Worm (Caenorhabditis elegans) whole organism, L4 larva: ENCODE measurements around the gene C18E9.5.

Experiments
- F37D6.2 ChIP-seq: sonication (generic microtip); optimal IDR thresholded peaks from 2 replicates; lab custom pipeline; 2016; ENCODE audit warnings: mild to moderate bottlenecking, missing genetic modification characterization, missing compliant biosample characterization
- F49E8.2 ChIP-seq: sonication (generic microtip); optimal IDR thresholded peaks from 2 replicates; lab custom pipeline; 2016; ENCODE audit warnings: missing compliant biosample characterization, mild to moderate bottlenecking, missing genetic modification characterization, borderline replicate concordance
- Y48G9A.11 ChIP-seq: fragments of 200-800 bp; sonication (Bioruptor generic); IDR thresholded peaks from 2 replicates; pipeline ENCODE4 v1.3.6; 2022; ENCODE audit warnings: missing genetic modification reagents, missing genetic modification characterization, missing compliant biosample characterization
- ama-1 ChIP-seq: fragments of 150-350 bp; optimal IDR thresholded peaks from 2 replicates; lab custom pipeline; 2014; ENCODE audit warnings: inconsistent platforms, mixed read lengths
- ceh-20 ChIP-seq: fragments of 200-800 bp; sonication (Bioruptor generic); IDR thresholded peaks from 2 replicates; pipeline ENCODE4 v1.3.6; 2022; ENCODE audit warnings: missing genetic modification reagents, missing genetic modification characterization, missing compliant biosample characterization
- ceh-82 ChIP-seq: sonication (generic microtip); optimal IDR thresholded peaks from 2 replicates; lab custom pipeline; 2017; ENCODE audit warnings: missing biosample characterization, missing genetic modification characterization
- dpl-1 ChIP-seq: fragments of 150-350 bp; optimal IDR thresholded peaks from 2 replicates; lab custom pipeline; 2014; ENCODE audit warnings: missing biosample characterization, missing genetic modification reagents, missing genetic modification characterization
- lsy-2 ChIP-seq, 2 experiments: fragments of 150-350 bp in 1 of 2; sonication (generic microtip) in 1 of 2; optimal IDR thresholded peaks; 2 replicates each; lab custom pipeline; 2014 to 2017; ENCODE audit warnings: missing biosample characterization in 2 of 2, missing genetic modification characterization in 2 of 2
- madf-9 ChIP-seq: fragments of 200-800 bp; sonication (Bioruptor generic); conservative IDR thresholded peaks from 2 replicates; pipeline ENCODE4 v1.3.6; 2022; ENCODE audit warnings: missing genetic modification reagents, missing genetic modification characterization, missing compliant biosample characterization
- pha-4 ChIP-seq, 2 experiments: fragments of 150-350 bp in 1 of 2; fragments of 200-800 bp in 1 of 2; sonication (Bioruptor generic) in 1 of 2; IDR thresholded peaks in 1 of 2; optimal IDR thresholded peaks in 1 of 2; 2 replicates each; pipeline versions ENCODE4 v1.3.6 to Lab custom; 2014 to 2022; ENCODE audit warnings: missing genetic modification characterization in 2 of 2, missing genetic modification reagents in 2 of 2, missing biosample characterization in 1 of 2, missing compliant biosample characterization in 1 of 2
- pqm-1 ChIP-seq: sonication (generic microtip); optimal IDR thresholded peaks from 2 replicates; lab custom pipeline; 2017; ENCODE audit warnings: missing biosample characterization, missing genetic modification characterization
- zag-1 ChIP-seq: fragments of 150-350 bp; optimal IDR thresholded peaks from 2 replicates; lab custom pipeline; 2014; ENCODE audit warnings: missing biosample characterization, missing genetic modification characterization

ce11 chrII:8973516-8974043, 3.8 kb downstream of the C18E9.5 start, which contains the start of gene tomm-40:
- TF ChIP-seq ceh-20, result no peak
- no peak for TF ChIP-seq ceh-82 (tag; lab: Kevin White, UChicago)
- TF ChIP-seq ama-1 (lab: Kevin White, UChicago), result no peak
- TF ChIP-seq lsy-2 (tag; optimal IDR thresholded peaks at IDR 0.05; lab: Kevin White, UChicago), result no peak
- no peak for TF ChIP-seq pha-4 (GFP tag; IDR thresholded peaks at IDR 0.05; lab: Robert Waterston, UW)
- TF ChIP-seq pha-4 (tag; optimal IDR thresholded peaks at IDR 0.05; lab: Kevin White, UChicago), result no peak
- no peak for TF ChIP-seq madf-9 (GFP tag; lab: Robert Waterston, UW)
- TF ChIP-seq zag-1 (tag; lab: Kevin White, UChicago), result no peak
- TF ChIP-seq pqm-1 (tag; lab: Kevin White, UChicago), result no peak
- peak; percentile 44 for TF ChIP-seq dpl-1
- no peak for TF ChIP-seq F49E8.2 (tag; lab: Kevin White, UChicago)
- TF ChIP-seq Y48G9A.11, result no peak
- no peak for TF ChIP-seq F37D6.2 (tag; lab: Kevin White, UChicago)
